Fruit fly (Drosophila melanogaster): ENCODE data around the gene Arglu1.

The Arglu1 gene

DNA sequence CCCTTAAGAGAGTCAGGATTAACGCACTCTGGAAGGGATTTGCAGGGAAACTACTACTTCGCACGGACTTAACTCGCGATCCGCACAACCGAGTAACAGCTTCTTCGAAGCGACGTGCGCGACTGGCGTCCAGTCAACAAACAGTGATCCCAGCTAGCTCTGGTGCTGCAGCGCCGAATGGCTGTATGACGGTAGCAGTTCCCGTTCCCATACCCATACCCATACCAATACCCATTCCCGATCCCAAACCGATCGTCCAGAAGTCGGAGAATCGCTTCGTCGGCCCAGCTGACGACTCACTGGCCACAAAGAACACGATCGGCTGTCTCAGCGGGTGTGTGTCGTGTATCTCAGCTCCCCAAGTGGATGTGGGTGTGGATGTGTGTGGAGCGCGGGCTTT is 9.3 kb upstream of the Arglu1 start, which contains the start of gene CG5853:
CG5853 (minus strand) TSS at position 384 of the 400 bp plus-strand sequence.
- TF ChIP-seq Ets98B (GFP tag; IDR thresholded peaks at IDR 0.05): peak; percentile 67
- TF ChIP-seq rn (GFP tag; IDR thresholded peaks at IDR 0.05): no peak
- TF ChIP-seq Snoo (tag; optimal IDR thresholded peaks at IDR 0.05): no peak
- peak; percentile 95 for TF ChIP-seq CG13204 (GFP tag; optimal IDR thresholded peaks at IDR 0.05)
- TF ChIP-seq CG32121 (GFP tag; IDR thresholded peaks at IDR 0.05): 0 out of 2 replicates have a peak, but pooled peaks have one; percentile 44
- no peak for TF ChIP-seq gl (tag; optimal IDR thresholded peaks at IDR 0.05)
- no peak for TF ChIP-seq CG17806 (tag; optimal IDR thresholded peaks at IDR 0.05)
- TF ChIP-seq CG12605 (GFP tag; IDR thresholded peaks at IDR 0.05): 0 out of 2 replicates have a peak, but pooled peaks have one; percentile 22
- no peak for TF ChIP-seq CG10348 (GFP tag; IDR thresholded peaks at IDR 0.05)
- TF ChIP-seq EcR (GFP tag; optimal IDR thresholded peaks at IDR 0.05): peak; percentile 68
- no peak for TF ChIP-seq CG9948 (tag; optimal IDR thresholded peaks at IDR 0.05)
- no peak for TF ChIP-seq CG34367 (tag; optimal IDR thresholded peaks at IDR 0.05)
- peak; percentile 45 for TF ChIP-seq Pif1B (GFP tag; optimal IDR thresholded peaks at IDR 0.05)
- no peak for TF ChIP-seq CG8301 (tag; optimal IDR thresholded peaks at IDR 0.05)
- peak; percentile 70 for TF ChIP-seq fd96Ca (GFP tag; IDR thresholded peaks at IDR 0.05)
- no peak for TF ChIP-seq CG14655 (GFP tag; optimal IDR thresholded peaks at IDR 0.05)
- TF ChIP-seq Pif1A (GFP tag; optimal IDR thresholded peaks at IDR 0.05): peak; percentile 51
- TF ChIP-seq CG4496 (GFP tag; IDR thresholded peaks at IDR 0.05): peak; percentile 69; the same call in 2 of the 3 replicates
- TF ChIP-seq D1 (tag; optimal IDR thresholded peaks at IDR 0.05): no peak
- no peak for TF ChIP-seq CG8159 (tag; optimal IDR thresholded peaks at IDR 0.05)
- TF ChIP-seq CG15710 (tag; optimal IDR thresholded peaks at IDR 0.05): no peak

DNA sequence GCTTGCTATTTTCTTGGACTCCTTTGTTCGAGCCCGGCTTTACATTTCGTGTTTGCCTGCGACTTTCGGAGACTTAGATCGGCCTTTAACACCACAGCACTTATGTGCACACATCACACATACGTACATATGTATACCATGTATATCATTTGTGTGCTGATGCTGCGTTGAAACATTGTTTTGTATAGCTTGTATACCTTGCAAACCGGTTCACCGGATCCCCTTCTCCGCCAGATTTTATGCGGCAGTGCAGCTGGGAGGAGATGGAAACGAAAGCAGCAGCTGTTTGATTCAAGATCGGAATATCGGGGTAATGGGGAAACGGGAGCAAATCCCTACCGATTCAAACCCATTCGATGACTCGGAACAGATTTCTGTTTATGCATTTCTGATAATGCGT is 8.1 kb upstream of the Arglu1 start:
- no peak for TF ChIP-seq CG17806 (tag; optimal IDR thresholded peaks at IDR 0.05)
- no peak for TF ChIP-seq D1 (tag; optimal IDR thresholded peaks at IDR 0.05)
- 0 out of 3 replicates have a peak, but pooled peaks have one; percentile 25 for TF ChIP-seq CG4496 (GFP tag; IDR thresholded peaks at IDR 0.05)

DNA sequence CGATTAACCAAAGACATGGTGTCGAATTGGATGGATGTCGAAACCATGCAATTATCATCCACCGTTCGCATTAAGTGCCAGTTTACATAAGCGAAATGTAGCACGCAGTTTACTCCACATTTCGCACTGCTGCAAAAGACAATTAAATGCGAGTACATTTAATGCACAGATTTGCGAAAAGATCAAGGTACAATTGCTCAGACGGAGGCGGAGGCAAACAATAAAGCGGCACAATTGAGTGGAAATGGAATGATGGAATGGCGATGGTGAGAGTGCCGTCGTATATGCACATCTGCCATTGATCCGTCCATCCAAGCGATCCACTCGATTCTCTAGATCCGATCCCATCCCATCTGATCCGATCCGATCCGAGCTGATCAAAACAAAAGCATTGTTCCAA is 7.2 kb upstream of the Arglu1 start:
- TF ChIP-seq CG9948 (tag; optimal IDR thresholded peaks at IDR 0.05) (no peak), gl (tag; optimal IDR thresholded peaks at IDR 0.05) (peak; percentile 71), CG32121 (GFP tag; IDR thresholded peaks at IDR 0.05) (peak; percentile 21; the same call in 1 of the 2 replicates), fd96Ca (GFP tag; IDR thresholded peaks at IDR 0.05) (no peak), CG4496 (GFP tag; IDR thresholded peaks at IDR 0.05) (0 out of 3 replicates have a peak, but pooled peaks have one; percentile 12), Pif1B (GFP tag; optimal IDR thresholded peaks at IDR 0.05) (peak; percentile 11), CG34367 (tag; optimal IDR thresholded peaks at IDR 0.05) (no peak)

DNA sequence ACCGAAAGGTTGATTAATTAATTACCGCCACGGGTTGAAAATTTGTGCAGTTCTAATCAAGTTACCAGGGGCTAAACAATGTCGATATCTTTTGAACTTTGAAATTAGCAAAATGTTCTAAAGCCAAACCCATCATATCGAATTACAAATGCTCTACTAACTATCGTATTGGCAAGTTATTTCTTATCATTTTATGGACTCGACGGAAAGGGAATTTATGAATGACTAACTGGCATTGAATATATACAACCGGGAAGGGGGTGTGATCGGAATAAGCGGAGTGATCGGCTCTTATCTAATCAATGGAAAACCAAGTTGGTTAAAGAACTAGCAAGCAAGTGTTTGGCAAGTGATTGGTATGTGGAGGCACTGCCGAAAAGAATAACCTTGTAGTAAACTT is 5.6 kb upstream of the Arglu1 start:
- TF ChIP-seq CG10348 (GFP tag; IDR thresholded peaks at IDR 0.05) (no peak), Pif1A (GFP tag; optimal IDR thresholded peaks at IDR 0.05) (no peak), rn (GFP tag; IDR thresholded peaks at IDR 0.05) (no peak), fd96Ca (GFP tag; IDR thresholded peaks at IDR 0.05) (no peak), CG14655 (GFP tag; optimal IDR thresholded peaks at IDR 0.05) (no peak), CG13204 (GFP tag; optimal IDR thresholded peaks at IDR 0.05) (no peak), CG17806 (tag; optimal IDR thresholded peaks at IDR 0.05) (no peak), CG9948 (tag; optimal IDR thresholded peaks at IDR 0.05) (no peak), CG8159 (tag; optimal IDR thresholded peaks at IDR 0.05) (no peak), CG8301 (tag; optimal IDR thresholded peaks at IDR 0.05) (no peak), D1 (tag; optimal IDR thresholded peaks at IDR 0.05) (no peak), gl (tag; optimal IDR thresholded peaks at IDR 0.05) (no peak), CG4496 (GFP tag; IDR thresholded peaks at IDR 0.05) (no peak)

DNA sequence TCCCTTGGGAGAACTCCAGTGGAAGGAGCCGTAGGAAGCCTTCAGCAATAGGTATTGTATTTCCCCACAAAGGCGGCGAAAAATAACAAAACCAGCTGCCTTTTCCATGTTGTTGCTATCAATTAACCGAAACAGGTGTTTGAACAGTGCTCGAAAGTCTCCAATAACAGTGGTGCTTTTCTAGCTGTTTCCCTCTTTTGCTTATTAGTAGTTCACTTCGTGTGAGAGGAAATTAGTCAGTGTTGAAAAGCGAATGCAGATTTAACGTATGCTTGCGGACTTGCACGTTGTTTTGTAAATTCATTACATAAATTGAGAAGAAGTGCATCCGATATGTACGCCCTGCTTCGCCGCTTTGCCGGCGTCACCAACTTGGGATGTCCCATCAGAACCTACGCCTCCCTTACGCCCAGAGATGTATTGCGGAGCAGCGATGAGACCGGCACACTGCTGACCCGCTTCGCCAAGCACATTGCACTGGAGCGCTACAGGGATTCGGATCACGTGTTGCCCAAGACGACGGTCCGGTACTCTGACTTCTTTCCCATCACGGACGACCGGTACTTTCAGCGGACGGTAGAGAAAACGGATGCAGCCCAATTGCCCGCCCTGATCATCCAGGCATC is 810 bp upstream of the Arglu1 start, which contains the start of the genes Datp and CG4619:
Datp (minus strand) TSS at position 160 of the 626 bp plus-strand sequence.
CG4619 (plus strand) TSS at position 233 of the 626 bp plus-strand sequence.
- TF ChIP-seq Snoo (tag; optimal IDR thresholded peaks at IDR 0.05) (peak; percentile 16), CG14655 (GFP tag; optimal IDR thresholded peaks at IDR 0.05) (no peak), CG32121 (GFP tag; IDR thresholded peaks at IDR 0.05) (no peak), CG17806 (tag; optimal IDR thresholded peaks at IDR 0.05) (no peak), Ets98B (GFP tag; IDR thresholded peaks at IDR 0.05) (peak; percentile 39; the same call in 1 of the 2 replicates), CG9948 (tag; optimal IDR thresholded peaks at IDR 0.05) (no peak), CG34367 (tag; optimal IDR thresholded peaks at IDR 0.05) (peak; percentile 5), CG15710 (tag; optimal IDR thresholded peaks at IDR 0.05) (peak; percentile 4), gl (tag; optimal IDR thresholded peaks at IDR 0.05) (no peak), CG4496 (GFP tag; IDR thresholded peaks at IDR 0.05) (0 out of 3 replicates have a peak, but pooled peaks have one; percentile 39), D1 (tag; optimal IDR thresholded peaks at IDR 0.05) (no peak), Pif1A (GFP tag; optimal IDR thresholded peaks at IDR 0.05) (no peak), Pif1B (GFP tag; optimal IDR thresholded peaks at IDR 0.05) (no peak), CG8301 (tag; optimal IDR thresholded peaks at IDR 0.05) (no peak), CG8159 (tag; optimal IDR thresholded peaks at IDR 0.05) (no peak), CG13204 (GFP tag; optimal IDR thresholded peaks at IDR 0.05) (no peak), fd96Ca (GFP tag; IDR thresholded peaks at IDR 0.05) (peak; percentile 44; the same call in 1 of the 3 replicates), CG10348 (GFP tag; IDR thresholded peaks at IDR 0.05) (no peak), CG12605 (GFP tag; IDR thresholded peaks at IDR 0.05) (no peak), rn (GFP tag; IDR thresholded peaks at IDR 0.05) (no peak), EcR (GFP tag; optimal IDR thresholded peaks at IDR 0.05) (no peak)

DNA sequence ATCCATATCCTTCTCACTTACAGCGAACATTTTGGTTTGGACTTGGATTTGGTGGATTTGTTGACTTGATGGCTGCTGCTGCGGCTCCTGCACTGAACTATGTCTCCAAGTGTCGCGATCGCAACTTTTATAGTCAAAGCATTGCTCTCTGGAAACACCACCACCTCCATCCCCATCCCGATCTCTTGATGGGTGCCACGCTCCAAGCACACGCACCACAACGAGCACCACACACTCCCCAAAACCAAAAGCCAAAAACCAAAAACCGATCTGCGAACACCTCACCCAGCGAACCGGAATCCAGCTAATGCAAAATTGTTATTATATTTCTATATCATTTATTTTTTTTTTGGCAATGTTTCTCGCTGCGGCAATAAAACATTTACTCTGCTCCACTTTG is 4.9 kb downstream of the Arglu1 start, which contains the start of gene Cpr30F:
Cpr30F (minus strand) TSS at position 101 of the 400 bp plus-strand sequence.
- TF ChIP-seq CG13204 (GFP tag; optimal IDR thresholded peaks at IDR 0.05): no peak
- no peak for TF ChIP-seq CG8301 (tag; optimal IDR thresholded peaks at IDR 0.05)
- no peak for TF ChIP-seq EcR (GFP tag; optimal IDR thresholded peaks at IDR 0.05)
- no peak for TF ChIP-seq gl (tag; optimal IDR thresholded peaks at IDR 0.05)
- TF ChIP-seq fd96Ca (GFP tag; IDR thresholded peaks at IDR 0.05): no peak
- no peak for TF ChIP-seq Snoo (tag; optimal IDR thresholded peaks at IDR 0.05)
- TF ChIP-seq CG17806 (tag; optimal IDR thresholded peaks at IDR 0.05): no peak
- no peak for TF ChIP-seq CG9948 (tag; optimal IDR thresholded peaks at IDR 0.05)
- TF ChIP-seq CG15710 (tag; optimal IDR thresholded peaks at IDR 0.05): no peak
